Worm (Caenorhabditis elegans) whole organism, young adult: ENCODE data around the gene ctsa-1.1.

Source experiments
- F49E8.2 ChIP-seq: sonication (generic microtip); optimal IDR thresholded peaks from 3 replicates; lab custom pipeline; 2017; ENCODE audit warnings: missing genetic modification characterization, mild to moderate bottlenecking, missing compliant biosample characterization, antibody characterized with exemption, moderate library complexity; ENCODE audit not compliant: insufficient read depth
- F55B11.4 ChIP-seq: sonication (generic microtip); optimal IDR thresholded peaks from 2 replicates; lab custom pipeline; 2016; ENCODE audit warnings: missing compliant biosample characterization, missing genetic modification characterization, borderline replicate concordance; ENCODE audit not compliant: insufficient read depth
- F57A8.1 ChIP-seq: fragments of 200-800 bp; sonication (Bioruptor generic); optimal IDR thresholded peaks from 2 replicates; lab custom pipeline; 2018; ENCODE audit warnings: mild to moderate bottlenecking, missing genetic modification characterization, moderate library complexity, missing compliant biosample characterization
- ama-1 ChIP-seq, 3 experiments: fragments of 150-350 bp in 1 of 3; sonication (generic microtip) in 2 of 3; optimal IDR thresholded peaks; 2 replicates each; lab custom pipeline; 2014 to 2018; ENCODE audit warnings: missing biosample characterization in 2 of 3, missing genetic modification characterization in 2 of 3, missing genetic modification reagents in 2 of 3
- ceh-27 ChIP-seq: fragments of 200-800 bp; sonication (Bioruptor generic); optimal IDR thresholded peaks from 2 replicates; lab custom pipeline; 2018; ENCODE audit warnings: mild to moderate bottlenecking, missing genetic modification characterization, moderate library complexity, missing compliant biosample characterization
- lin-40 ChIP-seq: sonication (generic microtip); optimal IDR thresholded peaks from 2 replicates; lab custom pipeline; 2016; ENCODE audit warnings: missing genetic modification characterization, mild to moderate bottlenecking, missing compliant biosample characterization, missing genotype, missing genetic modification reagents
- lsl-1 ChIP-seq: fragments of 200-800 bp; sonication (Bioruptor generic); optimal IDR thresholded peaks from 2 replicates; lab custom pipeline; 2018; ENCODE audit warnings: mild to moderate bottlenecking, missing genetic modification characterization, moderate library complexity, missing compliant biosample characterization
- mes-4 ChIP-seq: sonication (generic microtip); optimal IDR thresholded peaks from 2 replicates; lab custom pipeline; 2016; ENCODE audit warnings: missing genotype, missing genetic modification characterization, missing compliant biosample characterization
- sdz-38 ChIP-seq: sonication (generic microtip); optimal IDR thresholded peaks from 2 replicates; lab custom pipeline; 2016; ENCODE audit warnings: missing genotype, missing genetic modification characterization, missing compliant biosample characterization
- snpc-3.4 ChIP-seq: sonication (generic microtip); optimal IDR thresholded peaks from 2 replicates; lab custom pipeline; 2017; ENCODE audit warnings: missing genetic modification characterization, mild to moderate bottlenecking, missing compliant biosample characterization, antibody characterized with exemption, moderate library complexity, missing genotype, missing genetic modification reagents
- zfh-2 ChIP-seq: fragments of 200-800 bp; sonication (Bioruptor generic); conservative IDR thresholded peaks from 2 replicates; pipeline ENCODE4 v1.3.6; 2022; ENCODE audit warnings: missing genetic modification reagents, missing genetic modification characterization, missing compliant biosample characterization

DNA sequence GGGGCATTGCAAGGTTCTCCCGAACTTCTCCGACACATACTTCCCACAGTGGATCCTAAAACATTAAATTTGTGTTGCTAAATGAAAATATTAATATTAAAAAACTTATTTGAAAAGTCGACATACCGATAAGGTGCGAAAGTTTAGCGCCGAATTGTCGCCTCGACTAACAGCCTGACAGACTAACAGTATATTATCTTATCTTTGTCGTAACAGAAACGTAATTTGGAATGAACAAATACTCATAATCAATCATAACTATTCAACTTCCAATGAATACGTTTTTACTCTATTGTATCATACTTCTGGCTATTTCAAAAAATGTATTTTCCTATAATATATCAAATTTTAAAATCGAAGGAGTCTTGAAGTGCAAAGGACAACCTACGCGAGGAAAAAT, 39.5 kb downstream of the ctsa-1.1 start, which contains the start of gene F26G1.11:
- no peak for TF ChIP-seq F57A8.1 (GFP tag; lab: Kevin White, UChicago)
- TF ChIP-seq snpc-3.4: no peak
- TF ChIP-seq ceh-27 (GFP tag; lab: Kevin White, UChicago): no peak
- no peak for TF ChIP-seq F55B11.4
- TF ChIP-seq mes-4: no peak
- no peak for TF ChIP-seq lsl-1 (GFP tag; lab: Kevin White, UChicago)
- no peak for TF ChIP-seq sdz-38 (tag; lab: Kevin White, UChicago)
- no peak for TF ChIP-seq ama-1 (optimal IDR thresholded peaks at IDR 0.05; lab: Kevin White, UChicago)
- no peak for TF ChIP-seq ama-1 (GFP tag; optimal IDR thresholded peaks at IDR 0.05; lab: Kevin White, UChicago)
- no peak for TF ChIP-seq lin-40 (tag; lab: Kevin White, UChicago)
- TF ChIP-seq F49E8.2 (tag; lab: Kevin White, UChicago): no peak
- no peak for TF ChIP-seq zfh-2 (GFP tag; lab: Robert Waterston, UW)
